Worm (Caenorhabditis elegans) whole organism, L3 larva: Measurements from ENCODE around the gene gfi-3.
A peak's percentile ranks its signal among the peaks of the same experiment; 100 is the strongest.

Experiments
- R02D3.7 ChIP-seq: fragments of 150-350 bp; optimal IDR thresholded peaks from 2 replicates; lab custom pipeline; 2014; ENCODE audit warnings: missing biosample characterization, missing genetic modification characterization
- aly-2 ChIP-seq: fragments of 150-350 bp; optimal IDR thresholded peaks from 2 replicates; lab custom pipeline; 2014; ENCODE audit warnings: missing biosample characterization, missing genetic modification characterization
- ama-1 ChIP-seq: fragments of 150-350 bp; optimal IDR thresholded peaks from 2 replicates; lab custom pipeline; 2018
- ceh-82 ChIP-seq: fragments of 150-350 bp; optimal IDR thresholded peaks from 2 replicates; lab custom pipeline; 2014; ENCODE audit warnings: missing biosample characterization, missing genetic modification characterization
- ceh-9 ChIP-seq: sonication (generic microtip); optimal IDR thresholded peaks from 2 replicates; lab custom pipeline; 2018; ENCODE audit warnings: missing biosample characterization, missing genetic modification characterization
- daf-12 ChIP-seq: fragments of 150-350 bp; optimal IDR thresholded peaks from 2 replicates; lab custom pipeline; 2014; ENCODE audit warnings: missing biosample characterization, missing genetic modification reagents, missing genetic modification characterization
- egl-27 ChIP-seq: sonication (generic microtip); optimal IDR thresholded peaks from 4 replicates; lab custom pipeline; 2017; ENCODE audit warnings: missing biosample characterization, missing genetic modification reagents, missing genetic modification characterization
- egl-5 ChIP-seq: fragments of 150-350 bp; optimal IDR thresholded peaks from 2 replicates; lab custom pipeline; 2017; ENCODE audit warnings: missing biosample characterization, missing genetic modification reagents, missing genetic modification characterization, inconsistent platforms
- elt-1 ChIP-seq: fragments of 150-350 bp; optimal IDR thresholded peaks from 2 replicates; lab custom pipeline; 2014; ENCODE audit warnings: missing biosample characterization, missing genetic modification characterization
- elt-2 ChIP-seq: sonication (generic microtip); optimal IDR thresholded peaks from 2 replicates; lab custom pipeline; 2016; ENCODE audit warnings: missing genetic modification reagents, mild to moderate bottlenecking, missing genetic modification characterization, missing compliant biosample characterization
- elt-3 ChIP-seq, 3 experiments: fragments of 150-350 bp in 1 of 3; sonication (generic microtip) in 2 of 3; optimal IDR thresholded peaks; 2 replicates in 2 of 3; 4 replicates in 1 of 3; lab custom pipeline; 2014 to 2017; ENCODE audit warnings: missing biosample characterization in 3 of 3, missing genetic modification characterization in 3 of 3
- eor-1 ChIP-seq, 2 experiments: fragments of 150-350 bp; optimal IDR thresholded peaks; 2 replicates each; lab custom pipeline; 2014 to 2018; ENCODE audit warnings: missing biosample characterization in 2 of 2, missing genetic modification characterization in 2 of 2
- fkh-10 ChIP-seq: sonication (generic microtip); optimal IDR thresholded peaks from 2 replicates; lab custom pipeline; 2017; ENCODE audit warnings: missing biosample characterization, missing genetic modification reagents, missing genetic modification characterization
- fkh-2 ChIP-seq: fragments of 150-350 bp; optimal IDR thresholded peaks from 2 replicates; lab custom pipeline; 2014; ENCODE audit warnings: missing biosample characterization, missing genetic modification reagents, missing genetic modification characterization
- fos-1 ChIP-seq: fragments of 150-350 bp; optimal IDR thresholded peaks from 2 replicates; lab custom pipeline; 2014; ENCODE audit warnings: missing biosample characterization, missing genetic modification characterization
- hmg-11 ChIP-seq: sonication (generic microtip); optimal IDR thresholded peaks from 2 replicates; lab custom pipeline; 2016; ENCODE audit warnings: missing genetic modification characterization, missing compliant biosample characterization
- jun-1 ChIP-seq: fragments of 150-350 bp; optimal IDR thresholded peaks from 2 replicates; lab custom pipeline; 2014; ENCODE audit warnings: missing biosample characterization, missing genetic modification reagents, missing genetic modification characterization
- lin-39 ChIP-seq: fragments of 150-350 bp; optimal IDR thresholded peaks from 2 replicates; lab custom pipeline; 2018; ENCODE audit warnings: missing biosample characterization, missing genetic modification reagents, missing genetic modification characterization
- mdl-1 ChIP-seq: fragments of 150-350 bp; optimal IDR thresholded peaks from 2 replicates; lab custom pipeline; 2014; ENCODE audit warnings: missing biosample characterization, missing genetic modification characterization
- mml-1 ChIP-seq: fragments of 150-350 bp; sonication (generic microtip); optimal IDR thresholded peaks from 3 replicates; lab custom pipeline; 2014; ENCODE audit warnings: missing biosample characterization, missing genetic modification characterization
- nfya-1 ChIP-seq: sonication (generic microtip); optimal IDR thresholded peaks from 2 replicates; lab custom pipeline; 2017; ENCODE audit warnings: missing genetic modification characterization, mild to moderate bottlenecking, missing compliant biosample characterization, antibody characterized with exemption, moderate library complexity; ENCODE audit not compliant: insufficient read depth
- nhr-11 ChIP-seq: fragments of 150-350 bp; optimal IDR thresholded peaks from 2 replicates; lab custom pipeline; 2014; ENCODE audit warnings: missing biosample characterization, missing genetic modification characterization
- nhr-12 ChIP-seq: fragments of 150-350 bp; optimal IDR thresholded peaks from 2 replicates; lab custom pipeline; 2014; ENCODE audit warnings: missing biosample characterization, missing genetic modification characterization
- nhr-23 ChIP-seq: fragments of 150-350 bp; optimal IDR thresholded peaks from 2 replicates; lab custom pipeline; 2014; ENCODE audit warnings: missing biosample characterization, missing genetic modification reagents, missing genetic modification characterization
- nhr-237 ChIP-seq: fragments of 150-350 bp; optimal IDR thresholded peaks from 2 replicates; lab custom pipeline; 2014; ENCODE audit warnings: missing biosample characterization, missing genetic modification characterization
- nhr-25 ChIP-seq: sonication (generic microtip); optimal IDR thresholded peaks from 2 replicates; lab custom pipeline; 2017; ENCODE audit warnings: missing biosample characterization, missing genetic modification characterization
- nhr-28 ChIP-seq: fragments of 150-350 bp; optimal IDR thresholded peaks from 2 replicates; lab custom pipeline; 2014; ENCODE audit warnings: missing biosample characterization, missing genetic modification characterization
- nhr-67 ChIP-seq: fragments of 150-350 bp; optimal IDR thresholded peaks from 2 replicates; lab custom pipeline; 2014; ENCODE audit warnings: missing biosample characterization, missing genetic modification characterization
- nhr-77 ChIP-seq: fragments of 150-350 bp; optimal IDR thresholded peaks from 2 replicates; lab custom pipeline; 2014; ENCODE audit warnings: missing biosample characterization, missing genetic modification characterization
- pha-4 ChIP-seq: fragments of 150-350 bp; optimal IDR thresholded peaks from 2 replicates; lab custom pipeline; 2014; ENCODE audit warnings: missing biosample characterization, missing genetic modification reagents, missing genetic modification characterization
- sea-2 ChIP-seq: fragments of 150-350 bp; sonication (generic microtip); optimal IDR thresholded peaks from 4 replicates; lab custom pipeline; 2014; ENCODE audit warnings: missing biosample characterization, missing genetic modification reagents, missing genetic modification characterization
- snpc-4 ChIP-seq: fragments of 150-350 bp; optimal IDR thresholded peaks from 2 replicates; lab custom pipeline; 2014; ENCODE audit warnings: missing biosample characterization, missing genetic modification characterization
- tbx-2 ChIP-seq: sonication (generic microtip); optimal IDR thresholded peaks from 2 replicates; lab custom pipeline; 2016; ENCODE audit warnings: mild to moderate bottlenecking, missing genetic modification characterization, missing compliant biosample characterization
- unc-62 ChIP-seq: fragments of 150-350 bp; sonication (generic microtip); optimal IDR thresholded peaks from 4 replicates; lab custom pipeline; 2014; ENCODE audit warnings: missing biosample characterization, missing genetic modification reagents, missing genetic modification characterization
- zag-1 ChIP-seq: fragments of 150-350 bp; optimal IDR thresholded peaks from 2 replicates; lab custom pipeline; 2014; ENCODE audit warnings: missing biosample characterization, missing genetic modification characterization
- ztf-4 ChIP-seq: fragments of 150-350 bp; optimal IDR thresholded peaks from 2 replicates; lab custom pipeline; 2014; ENCODE audit warnings: missing biosample characterization, missing genetic modification characterization

The gfi-3 gene

DNA sequence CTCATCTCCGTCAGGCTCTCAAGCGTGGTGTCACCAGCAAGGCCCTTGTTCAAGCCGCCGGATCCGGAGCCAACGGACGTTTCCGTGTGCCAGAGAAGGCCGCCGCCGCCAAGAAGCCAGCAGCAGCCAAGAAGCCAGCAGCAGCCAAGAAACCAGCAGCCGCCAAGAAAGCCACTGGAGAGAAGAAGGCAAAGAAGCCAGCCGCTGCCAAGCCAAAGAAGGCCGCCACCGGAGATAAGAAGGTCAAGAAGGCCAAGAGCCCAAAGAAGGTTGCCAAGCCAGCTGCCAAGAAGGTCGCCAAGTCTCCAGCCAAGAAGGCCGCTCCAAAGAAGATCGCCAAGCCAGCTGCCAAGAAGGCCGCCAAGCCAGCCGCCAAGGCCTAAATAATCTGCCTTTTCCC is 10.1 kb downstream of the gfi-3 start:
- no peak for TF ChIP-seq nhr-237
- TF ChIP-seq nhr-23 (tag; lab: Kevin White, UChicago), result no peak
- TF ChIP-seq fkh-2 (tag; lab: Kevin White, UChicago), result no peak
- no peak for TF ChIP-seq R02D3.7 (tag; lab: Kevin White, UChicago)
- TF ChIP-seq nhr-11, result no peak
- no peak for TF ChIP-seq egl-27 (tag; lab: Kevin White, UChicago)
- TF ChIP-seq fkh-10 (GFP tag; lab: Kevin White, UChicago), result no peak
- TF ChIP-seq ztf-4 (tag; lab: Kevin White, UChicago), result no peak

- TF ChIP-seq hmg-11 (peak; percentile 41), nfya-1 (tag; lab: Kevin White, UChicago) (peak; percentile 31), pha-4 (tag; lab: Kevin White, UChicago) (peak; percentile 18), lin-39 (tag; lab: Kevin White, UChicago) (peak; percentile 7), mml-1 (tag; lab: Kevin White, UChicago) (no peak), nhr-25 (tag; lab: Kevin White, UChicago) (peak; percentile 5), nhr-67 (tag; lab: Kevin White, UChicago) (no peak), ceh-82 (tag; lab: Kevin White, UChicago) (no peak), ama-1 (lab: Kevin White, UChicago) (peak; percentile 63), elt-1 (peak; percentile 39)
- TF ChIP-seq, all 47 proteins: peak for 7
These were observed 10.7 kb downstream of the gfi-3 start for ce11 chrX:14491103-14491502.

DNA sequence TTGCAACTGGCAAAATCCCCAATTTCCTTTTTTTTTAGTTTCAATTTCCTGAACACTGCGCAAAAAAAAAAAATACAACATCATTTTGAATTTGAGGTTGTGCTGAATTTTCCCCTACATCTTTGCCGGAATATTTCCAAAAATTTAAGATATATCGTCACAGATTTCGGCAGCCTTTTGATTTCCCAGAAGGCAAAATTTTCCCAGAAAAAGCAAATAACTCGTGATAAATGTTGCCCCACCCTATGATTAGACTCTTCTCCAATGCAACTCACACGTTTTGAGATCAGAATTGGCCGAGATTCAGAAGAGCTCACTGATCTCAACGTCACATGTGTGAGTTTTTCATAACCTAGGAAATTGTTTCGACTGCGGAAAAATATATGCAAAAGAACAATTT is 12.1 kb downstream of the gfi-3 start:
- no peak for TF ChIP-seq pha-4 (tag; lab: Kevin White, UChicago)
- TF ChIP-seq elt-2 (tag; lab: Kevin White, UChicago), result no peak
- TF ChIP-seq tbx-2 (tag; lab: Kevin White, UChicago), result no peak
- TF ChIP-seq ztf-4 (tag; lab: Kevin White, UChicago), result no peak
- no peak for TF ChIP-seq zag-1 (tag; lab: Kevin White, UChicago)
- no peak for TF ChIP-seq mdl-1 (tag; lab: Kevin White, UChicago)
- TF ChIP-seq nhr-12 (tag; lab: Kevin White, UChicago), result no peak
- no peak for TF ChIP-seq ceh-82 (tag; lab: Kevin White, UChicago)
- no peak for TF ChIP-seq eor-1 (tag; optimal IDR thresholded peaks at IDR 0.05; lab: Kevin White, UChicago)
- no peak for TF ChIP-seq nhr-67 (tag; lab: Kevin White, UChicago)
- no peak for TF ChIP-seq elt-3 (tag; optimal IDR thresholded peaks at IDR 0.05; lab: Kevin White, UChicago)
- TF ChIP-seq daf-12 (tag; lab: Kevin White, UChicago), result no peak
- no peak for TF ChIP-seq unc-62 (GFP tag; lab: Kevin White, UChicago)
- no peak for TF ChIP-seq nhr-28 (tag; lab: Kevin White, UChicago)
- TF ChIP-seq snpc-4, result no peak
- no peak for TF ChIP-seq fkh-10 (GFP tag; lab: Kevin White, UChicago)

DNA sequence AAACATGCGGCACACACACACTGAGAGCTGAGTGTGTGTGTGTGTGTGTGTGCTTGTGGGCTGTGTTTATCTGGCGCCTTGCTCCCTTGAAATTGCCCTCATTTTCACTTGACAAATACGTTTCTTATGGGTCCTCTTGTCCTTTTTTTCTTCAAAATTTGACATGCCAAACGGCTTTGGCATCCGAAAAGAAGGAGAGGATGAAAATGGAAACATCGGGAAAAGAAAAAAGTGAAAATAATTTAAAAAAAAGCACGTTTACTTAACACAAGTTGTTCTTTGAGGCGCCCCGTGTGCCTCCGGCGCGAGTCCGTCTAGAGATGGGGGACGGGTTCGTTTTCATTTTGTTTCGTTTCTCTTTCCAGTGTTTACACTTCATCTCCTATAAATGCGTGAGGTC is 14.7 kb downstream of the gfi-3 start:
- TF ChIP-seq lin-39 (tag; lab: Kevin White, UChicago) (peak; percentile 61), egl-5 (tag; lab: Kevin White, UChicago) (no peak), pha-4 (tag; lab: Kevin White, UChicago) (peak; percentile 41), nhr-28 (tag; lab: Kevin White, UChicago) (no peak), fos-1 (no peak), snpc-4 (no peak), eor-1 (tag; optimal IDR thresholded peaks at IDR 0.05; lab: Kevin White, UChicago) (no peak), ceh-9 (tag; lab: Kevin White, UChicago) (no peak), aly-2 (no peak), ama-1 (lab: Kevin White, UChicago) (no peak), jun-1 (tag; lab: Kevin White, UChicago) (no peak), nhr-77 (no peak), nhr-67 (tag; lab: Kevin White, UChicago) (no peak), sea-2 (no peak), nfya-1 (tag; lab: Kevin White, UChicago) (peak; percentile 9)
- TF ChIP-seq, all 47 proteins: peak for 3
